Worm (Caenorhabditis elegans) whole organism, late embryonic: ENCODE results near the gene aipl-1.

Source experiments
- ceh-18 ChIP-seq: sonication (generic microtip); optimal IDR thresholded peaks from 2 replicates; lab custom pipeline; 2016; ENCODE audit warnings: missing genetic modification characterization, missing compliant biosample characterization
- hlh-13 ChIP-seq: fragments of 200-800 bp; sonication (Bioruptor generic); optimal IDR thresholded peaks from 2 replicates; lab custom pipeline; 2018; ENCODE audit warnings: mild to moderate bottlenecking, missing genetic modification characterization, missing compliant biosample characterization
- pax-1 ChIP-seq: fragments of 150-350 bp; optimal IDR thresholded peaks from 2 replicates; lab custom pipeline; 2014; ENCODE audit warnings: missing biosample characterization, missing genetic modification characterization
- unc-55 ChIP-seq: sonication (generic microtip); optimal IDR thresholded peaks from 2 replicates; lab custom pipeline; 2017; ENCODE audit warnings: missing biosample characterization, missing genetic modification reagents, missing genetic modification characterization

DNA sequence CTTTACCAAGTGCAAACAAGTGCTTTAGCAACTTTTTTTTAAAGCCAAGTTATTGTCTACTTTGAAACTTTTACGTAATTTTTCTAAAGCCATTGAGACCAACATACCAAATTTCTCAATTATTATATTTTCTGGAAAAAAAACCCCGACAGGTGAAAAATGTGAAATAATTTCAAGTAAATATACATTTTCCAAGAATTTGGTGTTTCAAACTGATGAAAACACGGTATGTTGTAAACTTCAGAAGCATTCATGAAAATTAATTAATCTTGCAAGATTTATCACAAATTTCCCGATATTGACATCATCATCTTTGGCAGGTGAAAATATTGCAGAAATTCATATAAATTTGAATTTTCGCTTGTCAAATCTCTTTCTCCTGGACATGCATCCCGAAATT, 26.1 kb upstream of the aipl-1 start, which contains the start of gene srz-11:
- TF ChIP-seq hlh-13 (no peak), unc-55 (no peak), pax-1 (tag; lab: Kevin White, UChicago) (no peak), ceh-18 (tag; lab: Kevin White, UChicago) (no peak)
